Worm (Caenorhabditis elegans): ENCODE data around the gene F43C11.8.
"Not testable (repeated sequence)": the region's sequence is repeated elsewhere in the genome, so short reads cannot be mapped to it uniquely, and the experiment has no call there.

The F43C11.8 gene

ce11 chrII:2332220-2332619 is at the start of gene F43C11.8:
TSS of gene F43C11.8 (plus strand) at chrII:2332520.
- TF ChIP-seq aly-2 (tag; optimal IDR thresholded peaks at IDR 0.05) (no peak), fkh-2 (tag; optimal IDR thresholded peaks at IDR 0.05) (no peak), pqm-1 (tag; optimal IDR thresholded peaks at IDR 0.05) (no peak), nhr-76 (tag; optimal IDR thresholded peaks at IDR 0.05) (no peak), nhr-12 (tag; optimal IDR thresholded peaks at IDR 0.05) (no peak), ztf-4 (tag; optimal IDR thresholded peaks at IDR 0.05) (no peak), elt-3 (tag; optimal IDR thresholded peaks at IDR 0.05) (no peak), unc-39 (tag; optimal IDR thresholded peaks at IDR 0.05) (no peak)

DNA sequence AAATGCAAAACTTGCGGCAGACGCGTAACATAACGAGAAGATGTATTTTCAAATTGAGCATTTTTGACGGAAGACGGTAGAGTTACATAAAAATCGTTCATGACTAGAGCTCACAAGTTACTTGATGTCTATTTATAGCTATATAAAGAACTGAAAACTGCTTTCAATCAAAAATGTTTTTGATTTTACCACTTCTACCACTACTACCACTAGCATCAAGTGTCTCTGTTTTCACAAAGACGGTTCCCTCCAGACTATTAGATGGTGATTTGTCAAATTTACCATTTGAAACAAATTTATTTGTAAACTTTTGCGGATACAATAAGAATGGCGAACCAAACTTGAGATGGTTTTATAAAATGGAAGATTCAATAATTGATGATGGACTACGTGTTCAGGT is 49.7 kb upstream of the F43C11.8 start, which contains the start of gene K09F6.9:
K09F6.9 (minus strand) TSS at position 101 of the 400 bp plus-strand sequence.
- not testable (repeated sequence) for TF ChIP-seq nhr-25, mdl-1, nhr-67 (tag; optimal IDR thresholded peaks at IDR 0.05)

ce11 chrII:2284703-2285102 is 47.6 kb upstream of the F43C11.8 start:
- TF ChIP-seq unc-39 (tag; optimal IDR thresholded peaks at IDR 0.05) (no peak), egl-27 (tag; optimal IDR thresholded peaks at IDR 0.05) (no peak), lsy-12 (tag; optimal IDR thresholded peaks at IDR 0.05) (no peak), ztf-4 (tag; optimal IDR thresholded peaks at IDR 0.05) (no peak), nhr-237 (tag; optimal IDR thresholded peaks at IDR 0.05) (no peak), ama-1 (optimal IDR thresholded peaks at IDR 0.05) (no peak), mml-1 (tag; optimal IDR thresholded peaks at IDR 0.05) (no peak), nhr-11 (tag; optimal IDR thresholded peaks at IDR 0.05) (no peak), unc-62 (GFP tag; optimal IDR thresholded peaks at IDR 0.05) (no peak), eor-1 (tag; optimal IDR thresholded peaks at IDR 0.05) (no peak), pha-4 (tag; optimal IDR thresholded peaks at IDR 0.05) (no peak), pqm-1 (tag; optimal IDR thresholded peaks at IDR 0.05) (no peak), tbx-2 (tag; optimal IDR thresholded peaks at IDR 0.05) (no peak)

- TF ChIP-seq tbx-2 (tag; optimal IDR thresholded peaks at IDR 0.05) (no peak), lin-39 (tag; optimal IDR thresholded peaks at IDR 0.05) (peak; percentile 33)
These were observed 43.5 kb upstream of the F43C11.8 start, which contains the start of the genes K09F6.10 and K09F6.13 for ce11 chrII:2288798-2289197. TSS of gene K09F6.10 (minus strand) at chrII:2288883. TSS of gene K09F6.13 (plus strand) at chrII:2289114.

- TF ChIP-seq nhr-77 (tag; optimal IDR thresholded peaks at IDR 0.05) (no peak), ceh-82 (tag; optimal IDR thresholded peaks at IDR 0.05) (peak; percentile 24), fkh-2 (tag; optimal IDR thresholded peaks at IDR 0.05) (no peak), lin-39 (tag; optimal IDR thresholded peaks at IDR 0.05) (peak; percentile 54), ztf-11 (tag; optimal IDR thresholded peaks at IDR 0.05) (no peak), unc-62 (GFP tag; optimal IDR thresholded peaks at IDR 0.05) (peak; percentile 11), nhr-43 (tag; optimal IDR thresholded peaks at IDR 0.05; ENCODE audit: poor library complexity, severe bottlenecking) (no peak), pha-4 (tag; optimal IDR thresholded peaks at IDR 0.05) (no peak)
These were observed 42.9 kb upstream of the F43C11.8 start for ce11 chrII:2289441-2289840.

- TF ChIP-seq fos-1 (tag; optimal IDR thresholded peaks at IDR 0.05) = no peak
- no peak for TF ChIP-seq jun-1 (tag; optimal IDR thresholded peaks at IDR 0.05)
- TF ChIP-seq snpc-4 (tag; optimal IDR thresholded peaks at IDR 0.05) = no peak
- TF ChIP-seq nhr-43 (tag; optimal IDR thresholded peaks at IDR 0.05; ENCODE audit: poor library complexity, severe bottlenecking) = no peak
- TF ChIP-seq nhr-76 (tag; optimal IDR thresholded peaks at IDR 0.05) = no peak
- no peak for TF ChIP-seq nhr-77 (tag; optimal IDR thresholded peaks at IDR 0.05)
- TF ChIP-seq nhr-25 (tag; optimal IDR thresholded peaks at IDR 0.05) = no peak
- no peak for TF ChIP-seq nhr-11 (tag; optimal IDR thresholded peaks at IDR 0.05)
- no peak for TF ChIP-seq hmg-11 (tag; optimal IDR thresholded peaks at IDR 0.05)
These were observed 40.3 kb upstream of the F43C11.8 start, which contains the start of gene K09F6.7 for ce11 chrII:2292027-2292426. TSS of gene K09F6.7 (minus strand) at chrII:2292127.

- no peak for TF ChIP-seq mml-1 (tag; optimal IDR thresholded peaks at IDR 0.05)
- TF ChIP-seq pqm-1 (tag; optimal IDR thresholded peaks at IDR 0.05) = peak; percentile 1
- TF ChIP-seq elt-2 (tag; optimal IDR thresholded peaks at IDR 0.05) = peak; percentile 46
These were observed 39.8 kb upstream of the F43C11.8 start for ce11 chrII:2292549-2292948.
